Worm (Caenorhabditis elegans): ENCODE measurements around the gene srg-28.

- no peak for TF ChIP-seq mab-5 (tag; optimal IDR thresholded peaks at IDR 0.05)
- TF ChIP-seq ztf-11 (tag; optimal IDR thresholded peaks at IDR 0.05): no peak
- TF ChIP-seq blmp-1 (tag; optimal IDR thresholded peaks at IDR 0.05): no peak
- no peak for TF ChIP-seq nhr-76 (tag; optimal IDR thresholded peaks at IDR 0.05)
- no peak for TF ChIP-seq unc-39 (tag; optimal IDR thresholded peaks at IDR 0.05)
- TF ChIP-seq snpc-4 (tag; optimal IDR thresholded peaks at IDR 0.05): no peak
- no peak for TF ChIP-seq lsy-2 (tag; optimal IDR thresholded peaks at IDR 0.05)
- TF ChIP-seq lin-13 (tag; optimal IDR thresholded peaks at IDR 0.05): no peak
- no peak for TF ChIP-seq nhr-12 (tag; optimal IDR thresholded peaks at IDR 0.05)
- TF ChIP-seq zip-8 (tag; optimal IDR thresholded peaks at IDR 0.05): no peak
- TF ChIP-seq ces-1 (GFP tag; optimal IDR thresholded peaks at IDR 0.05): no peak
These were observed 4.8 kb downstream of the srg-28 start, which contains the start of gene srg-27 for ce11 chrV:5339497-5339896.

All from whole organism, mixed stage, embryonic.